Worm (Caenorhabditis elegans): ENCODE measurements around the gene clec-216.

DNA sequence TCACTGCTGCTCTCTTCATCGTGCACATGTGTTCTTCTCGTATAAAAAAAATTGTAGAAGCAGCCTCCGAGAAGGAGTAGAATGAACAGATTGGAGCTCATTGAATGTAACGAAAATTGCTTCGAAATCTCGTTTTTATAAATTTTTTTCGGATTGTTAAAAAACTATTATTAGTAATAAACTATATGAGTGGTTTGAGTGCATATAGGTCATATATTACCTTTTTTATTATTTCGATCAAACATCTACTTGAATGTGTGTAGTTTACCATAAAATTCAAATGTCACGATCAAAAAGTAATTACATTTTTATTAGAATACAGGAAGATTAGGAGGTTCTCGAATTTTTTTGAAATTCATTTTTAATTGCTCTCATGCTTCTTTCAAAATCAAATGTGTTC is at the start of gene clec-216:
- TF ChIP-seq ama-1 (optimal IDR thresholded peaks at IDR 0.05), result no peak
- TF ChIP-seq hnd-1 (tag; optimal IDR thresholded peaks at IDR 0.05), result no peak
- no peak for TF ChIP-seq ceh-36 (tag; optimal IDR thresholded peaks at IDR 0.05)
- TF ChIP-seq aly-1 (tag; optimal IDR thresholded peaks at IDR 0.05), result no peak
- no peak for TF ChIP-seq ceh-13 (GFP tag; optimal IDR thresholded peaks at IDR 0.05)
- TF ChIP-seq ets-7 (tag; optimal IDR thresholded peaks at IDR 0.05), result no peak
- no peak for TF ChIP-seq pes-1 (GFP tag; IDR thresholded peaks at IDR 0.05)
- no peak for TF ChIP-seq flt-1 (GFP tag; IDR thresholded peaks at IDR 0.05)
- TF ChIP-seq hmbx-1 (tag; optimal IDR thresholded peaks at IDR 0.05), result no peak
- no peak for TF ChIP-seq B0310.2 (tag; optimal IDR thresholded peaks at IDR 0.05)
- TF ChIP-seq scrt-1 (GFP tag; IDR thresholded peaks at IDR 0.05), result no peak
- TF ChIP-seq tbx-37 (GFP tag; conservative IDR thresholded peaks at IDR 0.05), result no peak
- no peak for TF ChIP-seq sea-1 (GFP tag; conservative IDR thresholded peaks at IDR 0.05)
